Fruit fly (Drosophila melanogaster): ENCODE data around the gene CG5653.

- no peak for TF ChIP-seq N (GFP tag; optimal IDR thresholded peaks at IDR 0.05)
- no peak for TF ChIP-seq brk (GFP tag; optimal IDR thresholded peaks at IDR 0.05)
- no peak for TF ChIP-seq usp (GFP tag; optimal IDR thresholded peaks at IDR 0.05)
- TF ChIP-seq Vsx2 (GFP tag; optimal IDR thresholded peaks at IDR 0.05; ENCODE audit: partially characterized antibody): no peak
- no peak for TF ChIP-seq CG32264 (GFP tag; optimal IDR thresholded peaks at IDR 0.05)
- TF ChIP-seq h (GFP tag; optimal IDR thresholded peaks at IDR 0.05): no peak
- TF ChIP-seq fru (GFP tag; optimal IDR thresholded peaks at IDR 0.05): no peak
- no peak for TF ChIP-seq pan (optimal IDR thresholded peaks at IDR 0.05)
- no peak for TF ChIP-seq lola (GFP tag; optimal IDR thresholded peaks at IDR 0.05)
- no peak for TF ChIP-seq sage (GFP tag; optimal IDR thresholded peaks at IDR 0.05)
- TF ChIP-seq br (GFP tag; optimal IDR thresholded peaks at IDR 0.05): no peak
- TF ChIP-seq rgr (GFP tag; optimal IDR thresholded peaks at IDR 0.05): no peak
Measured at dm6 chr3L:8979780-8980179, 13.6 kb upstream of the CG5653 start, which contains the start of gene CG5644.

Measured in whole organism, wandering third instar larva.